Worm (Caenorhabditis elegans): ENCODE data around the gene clec-165.
A peak's percentile ranks its signal among the peaks of the same experiment; 100 is the strongest.

The clec-165 gene

DNA sequence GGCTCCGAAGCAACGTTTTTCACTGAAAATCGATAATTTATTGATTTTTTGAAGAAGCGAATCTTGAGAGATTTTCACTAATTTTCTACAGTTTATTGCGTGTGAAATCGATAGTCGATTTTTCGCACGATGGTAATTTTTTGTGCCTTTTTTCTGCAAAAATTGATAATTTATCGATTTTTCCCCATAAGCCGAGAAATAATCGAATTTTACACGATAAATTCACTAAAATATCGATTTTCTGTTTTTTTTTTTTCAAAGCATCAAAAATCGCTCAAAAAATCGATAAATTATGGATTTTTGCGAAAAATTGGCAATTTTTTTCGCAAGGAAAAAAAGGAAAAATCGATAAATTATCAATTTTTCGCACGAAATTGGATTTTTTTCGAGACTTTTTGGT, 10.9 kb downstream of the clec-165 start:
- TF ChIP-seq sox-2 (GFP tag; IDR thresholded peaks at IDR 0.05) (no peak), C08G9.2 (tag; optimal IDR thresholded peaks at IDR 0.05) (no peak), ceh-48 (tag; optimal IDR thresholded peaks at IDR 0.05) (peak; percentile 10)

ce11 chrIV:1234780-1235179, 11.9 kb downstream of the clec-165 start:
- TF ChIP-seq tbx-7 (tag; optimal IDR thresholded peaks at IDR 0.05) = no peak
- no peak for TF ChIP-seq ref-2 (tag; optimal IDR thresholded peaks at IDR 0.05)
- no peak for TF ChIP-seq pha-4 (tag; optimal IDR thresholded peaks at IDR 0.05)
- no peak for TF ChIP-seq nhr-232 (tag; optimal IDR thresholded peaks at IDR 0.05)
- TF ChIP-seq eyg-1 (tag; optimal IDR thresholded peaks at IDR 0.05) = no peak

DNA sequence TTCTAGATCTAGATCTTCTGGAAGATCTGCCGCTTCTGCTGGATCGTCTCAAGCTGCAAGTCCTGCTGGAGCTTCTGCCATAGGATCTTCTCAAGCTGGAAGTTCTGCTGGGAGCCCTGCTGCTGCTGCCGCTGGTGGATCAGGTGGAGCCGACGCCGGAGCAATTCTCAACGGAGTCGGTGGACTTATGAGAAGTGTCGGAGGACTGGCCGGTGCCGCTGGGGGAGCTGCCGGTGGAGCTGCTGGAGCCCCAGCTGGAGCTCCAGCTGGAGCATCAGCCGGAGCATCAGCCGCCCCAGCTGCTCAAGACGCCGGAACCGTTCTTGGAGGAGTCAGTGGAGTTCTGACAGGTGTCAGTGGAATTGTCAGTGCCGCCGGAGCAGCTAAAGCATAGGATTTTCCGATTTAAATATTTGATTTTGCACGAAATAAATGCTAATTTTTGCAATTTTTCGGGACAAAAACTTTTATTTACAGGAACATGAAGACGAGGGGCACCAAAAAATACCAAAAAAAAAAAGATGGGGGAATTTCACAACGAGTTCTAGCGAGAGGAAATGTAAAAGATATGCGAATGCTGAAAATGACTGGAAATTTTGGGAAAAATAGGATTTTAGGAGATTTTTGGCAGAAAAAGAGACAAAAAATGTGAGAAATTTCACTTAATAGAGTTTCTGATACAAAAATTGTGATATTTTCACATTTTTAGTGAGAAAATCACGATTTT, 14.1 kb downstream of the clec-165 start:
- TF ChIP-seq pros-1 (tag; optimal IDR thresholded peaks at IDR 0.05) (no peak), tbx-7 (tag; optimal IDR thresholded peaks at IDR 0.05) (no peak), ceh-22 (tag; optimal IDR thresholded peaks at IDR 0.05) (no peak), syd-9 (tag; optimal IDR thresholded peaks at IDR 0.05) (no peak), dve-1 (tag; optimal IDR thresholded peaks at IDR 0.05) (no peak), Y22D7AL.16 (tag; optimal IDR thresholded peaks at IDR 0.05) (no peak), pqm-1 (tag; optimal IDR thresholded peaks at IDR 0.05) (no peak), ama-1 (optimal IDR thresholded peaks at IDR 0.05) (no peak), hlh-6 (tag; optimal IDR thresholded peaks at IDR 0.05) (no peak), hlh-8 (tag; optimal IDR thresholded peaks at IDR 0.05) (no peak), ceh-14 (tag; optimal IDR thresholded peaks at IDR 0.05) (no peak), ceh-45 (GFP tag; IDR thresholded peaks at IDR 0.05) (no peak), lim-6 (tag; optimal IDR thresholded peaks at IDR 0.05) (no peak), npax-4 (tag; optimal IDR thresholded peaks at IDR 0.05) (no peak), pag-3 (tag; optimal IDR thresholded peaks at IDR 0.05; ENCODE audit: borderline replicate concordance) (no peak), ceh-34 (tag; optimal IDR thresholded peaks at IDR 0.05) (no peak), tbx-2 (tag; optimal IDR thresholded peaks at IDR 0.05) (no peak)

ce11 chrIV:1231589-1231988, 15.1 kb downstream of the clec-165 start, which contains the start of gene W09G12.6:
Gene W09G12.6 (plus strand): TSS chrIV:1231889.
- TF ChIP-seq unc-55 (GFP tag; optimal IDR thresholded peaks at IDR 0.05) (no peak), unc-3 (GFP tag; conservative IDR thresholded peaks at IDR 0.05) (no peak), unc-3 (tag; optimal IDR thresholded peaks at IDR 0.05) (no peak), ztf-16 (tag; optimal IDR thresholded peaks at IDR 0.05) (no peak), tbx-7 (tag; optimal IDR thresholded peaks at IDR 0.05) (no peak), ceh-2 (tag; optimal IDR thresholded peaks at IDR 0.05) (no peak), pha-2 (tag; optimal IDR thresholded peaks at IDR 0.05) (no peak), elt-4 (tag; optimal IDR thresholded peaks at IDR 0.05) (no peak), T23F11.4 (GFP tag; optimal IDR thresholded peaks at IDR 0.05) (no peak), fax-1 (tag; optimal IDR thresholded peaks at IDR 0.05) (no peak), nfya-1 (tag; optimal IDR thresholded peaks at IDR 0.05) (no peak), fkh-10 (GFP tag; optimal IDR thresholded peaks at IDR 0.05) (no peak), ceh-24 (tag; optimal IDR thresholded peaks at IDR 0.05) (no peak)

ce11 chrIV:1228675-1229130, 18.0 kb downstream of the clec-165 start, which contains the start of gene W09G12.7:
Gene W09G12.7 (plus strand): TSS chrIV:1229080.
- no peak for TF ChIP-seq pha-4 (tag; optimal IDR thresholded peaks at IDR 0.05)
- no peak for TF ChIP-seq nhr-11 (tag; optimal IDR thresholded peaks at IDR 0.05)
- no peak for TF ChIP-seq pros-1 (tag; optimal IDR thresholded peaks at IDR 0.05)
- TF ChIP-seq hlh-30 (tag; optimal IDR thresholded peaks at IDR 0.05; ENCODE audit: insufficient read depth) = no peak
- no peak for TF ChIP-seq K09A11.1 (tag; optimal IDR thresholded peaks at IDR 0.05; ENCODE audit: insufficient read depth)
- TF ChIP-seq rnt-1 (tag; optimal IDR thresholded peaks at IDR 0.05) = no peak
- TF ChIP-seq unc-3 (GFP tag; conservative IDR thresholded peaks at IDR 0.05) = no peak
- no peak for TF ChIP-seq unc-3 (tag; optimal IDR thresholded peaks at IDR 0.05)
- TF ChIP-seq nhr-232 (tag; optimal IDR thresholded peaks at IDR 0.05) = no peak

Data from whole organism, late embryonic.